Fruit fly (Drosophila melanogaster): ENCODE data around the gene shep.

shep gene

dm6 chr3L:5187572-5187934, 90.2 kb downstream of the shep start (continued):
- TF ChIP-seq org-1 (GFP tag; optimal IDR thresholded peaks at IDR 0.05) = no peak
- TF ChIP-seq CG6683 (GFP tag; optimal IDR thresholded peaks at IDR 0.05) = no peak
- no peak for TF ChIP-seq Hr78 (GFP tag; optimal IDR thresholded peaks at IDR 0.05)
- TF ChIP-seq ap (GFP tag; IDR thresholded peaks at IDR 0.05) = peak; percentile 46; the same call in 1 of the 2 replicates
- TF ChIP-seq CG11504 (tag; optimal IDR thresholded peaks at IDR 0.05) = peak; percentile 69
- TF ChIP-seq Dek (tag; optimal IDR thresholded peaks at IDR 0.05) = peak; percentile 9
- peak; percentile 83 for TF ChIP-seq CG2712 (tag; optimal IDR thresholded peaks at IDR 0.05)
- no peak for TF ChIP-seq Myb (GFP tag; optimal IDR thresholded peaks at IDR 0.05)
- TF ChIP-seq p53 (GFP tag; optimal IDR thresholded peaks at IDR 0.05) = no peak
- TF ChIP-seq BEAF-32 (GFP tag; optimal IDR thresholded peaks at IDR 0.05) = no peak
- no peak for TF ChIP-seq Dbx (GFP tag; IDR thresholded peaks at IDR 0.05)
- no peak for TF ChIP-seq kah (GFP tag; optimal IDR thresholded peaks at IDR 0.05)
- no peak for TF ChIP-seq CG10543 (GFP tag; optimal IDR thresholded peaks at IDR 0.05)
- TF ChIP-seq Adf1 (GFP tag; IDR thresholded peaks at IDR 0.05) = no peak
- TF ChIP-seq scrt (GFP tag; optimal IDR thresholded peaks at IDR 0.05) = no peak
- TF ChIP-seq tna (GFP tag; IDR thresholded peaks at IDR 0.05; ENCODE audit: partially characterized antibody) = no peak
- TF ChIP-seq CG34376 (GFP tag; optimal IDR thresholded peaks at IDR 0.05) = no peak
- peak; percentile 74 for TF ChIP-seq slbo (GFP tag; IDR thresholded peaks at IDR 0.05)
- no peak for TF ChIP-seq unc-4 (GFP tag; IDR thresholded peaks at IDR 0.05; ENCODE audit: partially characterized antibody)
- no peak for TF ChIP-seq CG4617 (GFP tag; optimal IDR thresholded peaks at IDR 0.05; ENCODE audit: borderline replicate concordance)
- TF ChIP-seq Mad (GFP tag; optimal IDR thresholded peaks at IDR 0.05) = no peak
- peak in 1 of 2 experiments; percentile 67 for TF ChIP-seq Hr51 (GFP tag; optimal IDR thresholded peaks at IDR 0.05)
- TF ChIP-seq aop (GFP tag; IDR thresholded peaks at IDR 0.05) = no peak
- peak; percentile 73 for TF ChIP-seq unpg (GFP tag; optimal IDR thresholded peaks at IDR 0.05)
- peak; percentile 80 for TF ChIP-seq Sox102F (GFP tag; optimal IDR thresholded peaks at IDR 0.05)
- TF ChIP-seq CG33557 (GFP tag; optimal IDR thresholded peaks at IDR 0.05) = peak; percentile 40
- TF ChIP-seq CG7987 (GFP tag; optimal IDR thresholded peaks at IDR 0.05) = no peak
- TF ChIP-seq Jarid2 (GFP tag; optimal IDR thresholded peaks at IDR 0.05) = no peak
- TF ChIP-seq Xrp1 (GFP tag; IDR thresholded peaks at IDR 0.05) = peak; percentile 85
- no peak for TF ChIP-seq Hr39 (optimal IDR thresholded peaks at IDR 0.05)
- TF ChIP-seq CG8944 (GFP tag; optimal IDR thresholded peaks at IDR 0.05) = peak; percentile 10
- no peak for TF ChIP-seq CG12104 (GFP tag; optimal IDR thresholded peaks at IDR 0.05)
- TF ChIP-seq CG4424 (GFP tag; optimal IDR thresholded peaks at IDR 0.05) = peak; percentile 69
- TF ChIP-seq eyg (GFP tag; optimal IDR thresholded peaks at IDR 0.05) = no peak
- no peak for TF ChIP-seq CkIIα-i1 (GFP tag; IDR thresholded peaks at IDR 0.05)
- no peak for TF ChIP-seq CG11560 (tag; IDR thresholded peaks at IDR 0.05)
- TF ChIP-seq Dref (GFP tag; IDR thresholded peaks at IDR 0.05) = no peak
- TF ChIP-seq Nf-YC (tag; optimal IDR thresholded peaks at IDR 0.05) = no peak
- no peak for TF ChIP-seq tx (GFP tag; optimal IDR thresholded peaks at IDR 0.05)
- TF ChIP-seq Elba2 (GFP tag; optimal IDR thresholded peaks at IDR 0.05) = peak; percentile 4
- peak; percentile 74 for TF ChIP-seq CG6689 (GFP tag; IDR thresholded peaks at IDR 0.05)
- no peak for TF ChIP-seq sqz (GFP tag; optimal IDR thresholded peaks at IDR 0.05)
- TF ChIP-seq CG7928 (GFP tag; optimal IDR thresholded peaks at IDR 0.05) = no peak
- TF ChIP-seq CHES-1-like (GFP tag; optimal IDR thresholded peaks at IDR 0.05) = peak; percentile 27
- peak; percentile 77 for TF ChIP-seq ara (GFP tag; IDR thresholded peaks at IDR 0.05)
- TF ChIP-seq hkb (optimal IDR thresholded peaks at IDR 0.05) = no peak
- TF ChIP-seq hkb (GFP tag; IDR thresholded peaks at IDR 0.05) = peak; percentile 62
- peak; percentile 28; the same call in 1 of the 2 replicates for TF ChIP-seq Rx (GFP tag; IDR thresholded peaks at IDR 0.05)
- peak; percentile 26; the same call in 1 of the 3 replicates for TF ChIP-seq croc (GFP tag; conservative IDR thresholded peaks at IDR 0.05)
- peak; percentile 21 for TF ChIP-seq Dip3 (GFP tag; optimal IDR thresholded peaks at IDR 0.05)
- no peak for TF ChIP-seq zen2 (GFP tag; IDR thresholded peaks at IDR 0.05; ENCODE audit: partially characterized antibody)
- TF ChIP-seq Hr3 (GFP tag; optimal IDR thresholded peaks at IDR 0.05) = peak; percentile 38

All from whole organism, embryonic.